Worm (Caenorhabditis elegans): ENCODE measurements around the gene srw-35.

Gene srw-35

DNA sequence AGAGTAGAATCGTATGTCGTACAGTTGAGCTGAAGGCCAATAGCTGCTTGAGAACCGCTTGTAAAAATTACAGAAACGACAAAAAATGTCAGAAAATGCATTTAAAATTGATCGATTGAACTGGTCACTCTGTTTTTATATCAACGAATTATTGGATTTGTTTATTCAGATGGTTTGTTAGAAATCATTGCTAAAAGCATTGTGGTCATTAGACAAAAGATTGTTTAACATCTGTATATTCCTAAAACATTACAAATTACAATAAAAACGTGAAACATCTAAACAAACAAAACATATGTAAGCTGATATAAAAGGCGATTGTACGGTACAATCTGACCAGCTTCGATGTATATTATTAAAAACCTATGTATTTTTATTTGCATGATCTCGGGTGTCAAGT lies 36.8 kb upstream of the srw-35 start, which contains the start of the genes F26D2.13 and F26D2.14 (continued):
- TF ChIP-seq fkh-4 (tag; optimal IDR thresholded peaks at IDR 0.05; ENCODE audit: borderline replicate concordance), result no peak

DNA sequence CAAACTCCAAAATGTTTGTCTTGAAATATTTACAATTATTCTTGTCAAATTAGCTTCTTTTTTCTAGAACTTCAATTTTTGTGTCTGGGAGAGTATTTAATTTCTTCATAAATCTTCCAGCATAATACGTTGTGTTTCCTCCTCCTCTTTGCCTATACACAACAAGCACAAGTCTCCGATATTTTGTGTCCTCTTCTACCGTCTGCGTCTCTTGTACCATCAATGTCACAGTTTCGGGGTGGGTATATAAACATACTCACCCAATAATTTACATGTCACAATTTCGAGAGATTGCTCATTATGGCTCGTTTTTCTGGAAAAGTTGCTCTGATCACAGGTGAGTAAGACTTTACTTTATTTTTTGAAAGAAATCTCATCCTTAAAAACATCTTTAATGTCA lies 34.8 kb upstream of the srw-35 start, which contains the start of gene F26D2.15:
Gene F26D2.15, plus strand, starts transcription at position 301 of the 400 bp plus-strand sequence.
- TF ChIP-seq lin-39 (tag; optimal IDR thresholded peaks at IDR 0.05) (no peak), alr-1 (tag; optimal IDR thresholded peaks at IDR 0.05; ENCODE audit: borderline replicate concordance) (no peak), tlp-1 (tag; optimal IDR thresholded peaks at IDR 0.05) (no peak), sup-37 (GFP tag; optimal IDR thresholded peaks at IDR 0.05) (no peak), snpc-4 (tag; optimal IDR thresholded peaks at IDR 0.05) (no peak), lir-3 (tag; optimal IDR thresholded peaks at IDR 0.05; ENCODE audit: poor library complexity) (no peak), nhr-76 (tag; optimal IDR thresholded peaks at IDR 0.05) (no peak), pax-3 (tag; optimal IDR thresholded peaks at IDR 0.05) (no peak), unc-62 (GFP tag; optimal IDR thresholded peaks at IDR 0.05) (no peak), nhr-20 (tag; optimal IDR thresholded peaks at IDR 0.05) (no peak), efl-1 (optimal IDR thresholded peaks at IDR 0.05) (no peak), efl-1 (GFP tag; optimal IDR thresholded peaks at IDR 0.05 in 1 of 2) (no peak), ztf-11 (tag; optimal IDR thresholded peaks at IDR 0.05) (no peak), ama-1 (optimal IDR thresholded peaks at IDR 0.05) (no peak), ets-5 (GFP tag; IDR thresholded peaks at IDR 0.05) (no peak), nhr-77 (tag; optimal IDR thresholded peaks at IDR 0.05) (no peak)

DNA sequence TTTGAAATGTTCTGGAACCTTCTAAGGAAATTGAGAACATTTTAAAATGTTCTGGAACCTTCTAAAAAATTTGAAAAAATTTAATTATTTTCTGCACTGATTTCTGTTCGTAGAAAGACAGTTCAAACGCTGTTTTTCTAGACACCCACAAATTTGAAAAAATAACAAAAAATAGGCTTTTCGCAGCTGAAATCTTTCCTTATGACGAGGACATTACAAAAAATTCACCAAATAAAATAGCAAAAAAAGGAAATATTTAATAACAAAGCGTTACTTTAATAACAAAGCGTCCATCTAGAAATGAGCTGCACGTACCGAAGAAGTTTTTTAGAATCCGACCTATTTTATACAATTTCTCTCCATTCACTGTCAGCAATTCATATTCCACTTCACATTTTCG lies 28.7 kb upstream of the srw-35 start, which contains the start of gene srh-141:
Gene srh-141, plus strand, starts transcription at position 301 of the 400 bp plus-strand sequence.
- TF ChIP-seq skn-1 (tag; optimal IDR thresholded peaks at IDR 0.05) (no peak), nhr-12 (tag; optimal IDR thresholded peaks at IDR 0.05) (no peak), irx-1 (tag; optimal IDR thresholded peaks at IDR 0.05) (no peak), mef-2 (tag; optimal IDR thresholded peaks at IDR 0.05) (no peak), lin-15B (tag; optimal IDR thresholded peaks at IDR 0.05) (no peak), Y116A8C.19 (tag; optimal IDR thresholded peaks at IDR 0.05; ENCODE audit: borderline replicate concordance) (no peak), jun-1 (tag; optimal IDR thresholded peaks at IDR 0.05) (no peak)

DNA sequence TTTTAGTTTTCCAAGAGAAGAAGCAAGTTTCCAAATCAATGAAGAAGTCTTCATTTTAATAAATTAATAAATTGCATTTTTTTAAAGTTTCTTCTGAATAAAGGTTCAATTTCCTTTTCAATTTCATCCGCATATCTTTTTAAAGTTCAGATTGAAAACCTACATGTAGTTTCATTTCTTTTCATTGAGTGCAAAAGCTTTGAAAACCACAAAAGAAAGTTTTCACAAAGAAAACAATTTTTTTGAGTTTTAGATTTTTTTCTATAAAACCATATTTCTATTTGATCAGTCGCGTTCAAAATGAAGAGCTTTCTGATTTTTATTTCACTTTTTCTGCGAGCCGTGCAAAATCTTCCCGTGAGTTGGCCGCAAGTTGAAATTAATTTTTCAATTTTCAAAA lies 26.6 kb upstream of the srw-35 start, which contains the start of gene T08G3.6:
Gene T08G3.6, plus strand, starts transcription at position 301 of the 400 bp plus-strand sequence.
- no peak for TF ChIP-seq pqm-1 (tag; optimal IDR thresholded peaks at IDR 0.05)
- TF ChIP-seq hlh-4 (tag; optimal IDR thresholded peaks at IDR 0.05), result no peak
- no peak for TF ChIP-seq tlp-1 (tag; optimal IDR thresholded peaks at IDR 0.05)
- no peak for TF ChIP-seq unc-30 (tag; optimal IDR thresholded peaks at IDR 0.05)

DNA sequence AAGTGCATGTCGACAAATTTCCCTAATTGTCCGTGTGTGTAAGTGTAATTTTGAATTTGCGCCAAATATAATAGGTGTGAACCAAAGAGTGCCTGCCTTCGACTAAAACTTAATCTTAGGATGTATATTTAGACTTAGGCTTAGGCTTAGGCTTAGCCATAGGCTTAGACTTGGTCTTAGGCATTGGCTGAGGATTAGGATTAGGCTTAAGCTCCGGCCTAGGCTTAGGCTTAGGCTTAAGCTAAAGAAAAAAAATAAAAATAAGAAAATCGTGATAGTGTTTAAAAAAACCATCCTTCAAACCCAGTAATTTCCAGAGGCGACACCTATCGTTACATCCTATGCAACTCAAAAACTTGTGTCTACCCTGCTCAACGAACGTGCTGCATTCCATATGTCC lies 26.1 kb upstream of the srw-35 start:
- TF ChIP-seq nhr-20 (tag; optimal IDR thresholded peaks at IDR 0.05), result no peak
- TF ChIP-seq nhr-85 (tag), result no peak
- no peak for TF ChIP-seq lir-3 (tag; optimal IDR thresholded peaks at IDR 0.05; ENCODE audit: poor library complexity)
- no peak for TF ChIP-seq pax-3 (tag; optimal IDR thresholded peaks at IDR 0.05)
- no peak for TF ChIP-seq mep-1 (tag; optimal IDR thresholded peaks at IDR 0.05)

DNA sequence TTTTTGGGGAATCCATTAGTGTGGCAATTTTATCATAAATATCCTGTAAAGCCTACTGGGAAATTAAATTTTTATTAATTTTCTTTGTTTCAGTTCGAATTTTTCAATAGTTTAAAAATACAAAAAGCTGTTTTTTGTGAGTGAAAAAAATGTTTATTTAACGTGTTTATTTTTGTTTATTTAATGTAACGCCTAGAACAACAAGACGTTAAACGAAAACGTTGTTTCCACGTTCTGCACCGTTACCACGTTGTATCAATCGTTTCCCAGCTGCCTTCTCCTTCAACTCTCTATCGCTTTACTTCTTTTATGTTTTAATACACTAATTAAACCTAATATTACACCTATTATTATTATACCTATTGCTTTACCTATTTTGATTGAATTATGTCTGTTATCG lies 24.6 kb upstream of the srw-35 start, which contains the start of gene T08G3.13:
Gene T08G3.13, plus strand, starts transcription at position 301 of the 400 bp plus-strand sequence.
- TF ChIP-seq sup-37 (GFP tag; optimal IDR thresholded peaks at IDR 0.05) (no peak), tbx-2 (tag; optimal IDR thresholded peaks at IDR 0.05) (no peak), F16B12.6 (tag; optimal IDR thresholded peaks at IDR 0.05) (no peak), rnt-1 (tag; optimal IDR thresholded peaks at IDR 0.05) (no peak), mab-9 (GFP tag; IDR thresholded peaks at IDR 0.05) (no peak), unc-86 (tag; optimal IDR thresholded peaks at IDR 0.05) (no peak), ceh-63 (GFP tag; optimal IDR thresholded peaks at IDR 0.05) (no peak)
